Worm (Caenorhabditis elegans) whole organism, L3 larva: Measurements from ENCODE around the gene F54D10.8.

Experiments
- R02D3.7 ChIP-seq: fragments of 150-350 bp; optimal IDR thresholded peaks from 2 replicates; lab custom pipeline; 2014; ENCODE audit warnings: missing biosample characterization, missing genetic modification characterization
- ZK546.5 ChIP-seq: sonication (generic microtip); optimal IDR thresholded peaks from 2 replicates; lab custom pipeline; 2017; ENCODE audit warnings: missing biosample characterization, missing genetic modification characterization
- aly-2 ChIP-seq: fragments of 150-350 bp; optimal IDR thresholded peaks from 2 replicates; lab custom pipeline; 2014; ENCODE audit warnings: missing biosample characterization, missing genetic modification characterization
- ama-1 ChIP-seq: fragments of 150-350 bp; optimal IDR thresholded peaks from 2 replicates; lab custom pipeline; 2018
- ceh-28 ChIP-seq: fragments of 150-350 bp; optimal IDR thresholded peaks from 2 replicates; lab custom pipeline; 2014; ENCODE audit warnings: missing biosample characterization, missing genetic modification reagents, missing genetic modification characterization
- ceh-82 ChIP-seq: fragments of 150-350 bp; optimal IDR thresholded peaks from 2 replicates; lab custom pipeline; 2014; ENCODE audit warnings: missing biosample characterization, missing genetic modification characterization
- daf-12 ChIP-seq: fragments of 150-350 bp; optimal IDR thresholded peaks from 2 replicates; lab custom pipeline; 2014; ENCODE audit warnings: missing biosample characterization, missing genetic modification reagents, missing genetic modification characterization
- egl-27 ChIP-seq: sonication (generic microtip); optimal IDR thresholded peaks from 4 replicates; lab custom pipeline; 2017; ENCODE audit warnings: missing biosample characterization, missing genetic modification reagents, missing genetic modification characterization
- elt-2 ChIP-seq: sonication (generic microtip); optimal IDR thresholded peaks from 2 replicates; lab custom pipeline; 2016; ENCODE audit warnings: missing genetic modification reagents, mild to moderate bottlenecking, missing genetic modification characterization, missing compliant biosample characterization
- fkh-10 ChIP-seq: sonication (generic microtip); optimal IDR thresholded peaks from 2 replicates; lab custom pipeline; 2017; ENCODE audit warnings: missing biosample characterization, missing genetic modification reagents, missing genetic modification characterization
- fkh-2 ChIP-seq: fragments of 150-350 bp; optimal IDR thresholded peaks from 2 replicates; lab custom pipeline; 2014; ENCODE audit warnings: missing biosample characterization, missing genetic modification reagents, missing genetic modification characterization
- fos-1 ChIP-seq: fragments of 150-350 bp; optimal IDR thresholded peaks from 2 replicates; lab custom pipeline; 2014; ENCODE audit warnings: missing biosample characterization, missing genetic modification characterization
- hmg-11 ChIP-seq: sonication (generic microtip); optimal IDR thresholded peaks from 2 replicates; lab custom pipeline; 2016; ENCODE audit warnings: missing genetic modification characterization, missing compliant biosample characterization
- jun-1 ChIP-seq: fragments of 150-350 bp; optimal IDR thresholded peaks from 2 replicates; lab custom pipeline; 2014; ENCODE audit warnings: missing biosample characterization, missing genetic modification reagents, missing genetic modification characterization
- lin-15B ChIP-seq: fragments of 150-350 bp; optimal IDR thresholded peaks from 2 replicates; lab custom pipeline; 2014; ENCODE audit warnings: missing biosample characterization, missing genetic modification characterization
- lin-39 ChIP-seq: fragments of 150-350 bp; optimal IDR thresholded peaks from 2 replicates; lab custom pipeline; 2018; ENCODE audit warnings: missing biosample characterization, missing genetic modification reagents, missing genetic modification characterization
- mdl-1 ChIP-seq: fragments of 150-350 bp; optimal IDR thresholded peaks from 2 replicates; lab custom pipeline; 2014; ENCODE audit warnings: missing biosample characterization, missing genetic modification characterization
- mml-1 ChIP-seq: fragments of 150-350 bp; sonication (generic microtip); optimal IDR thresholded peaks from 3 replicates; lab custom pipeline; 2014; ENCODE audit warnings: missing biosample characterization, missing genetic modification characterization
- nfya-1 ChIP-seq: sonication (generic microtip); optimal IDR thresholded peaks from 2 replicates; lab custom pipeline; 2017; ENCODE audit warnings: missing genetic modification characterization, mild to moderate bottlenecking, missing compliant biosample characterization, antibody characterized with exemption, moderate library complexity; ENCODE audit not compliant: insufficient read depth
- nhr-11 ChIP-seq: fragments of 150-350 bp; optimal IDR thresholded peaks from 2 replicates; lab custom pipeline; 2014; ENCODE audit warnings: missing biosample characterization, missing genetic modification characterization
- nhr-12 ChIP-seq: fragments of 150-350 bp; optimal IDR thresholded peaks from 2 replicates; lab custom pipeline; 2014; ENCODE audit warnings: missing biosample characterization, missing genetic modification characterization
- nhr-23 ChIP-seq: fragments of 150-350 bp; optimal IDR thresholded peaks from 2 replicates; lab custom pipeline; 2014; ENCODE audit warnings: missing biosample characterization, missing genetic modification reagents, missing genetic modification characterization
- nhr-25 ChIP-seq: sonication (generic microtip); optimal IDR thresholded peaks from 2 replicates; lab custom pipeline; 2017; ENCODE audit warnings: missing biosample characterization, missing genetic modification characterization
- nhr-28 ChIP-seq: fragments of 150-350 bp; optimal IDR thresholded peaks from 2 replicates; lab custom pipeline; 2014; ENCODE audit warnings: missing biosample characterization, missing genetic modification characterization
- nhr-43 ChIP-seq: sonication (generic microtip); optimal IDR thresholded peaks from 2 replicates; lab custom pipeline; 2016; ENCODE audit warnings: mild to moderate bottlenecking, missing genetic modification characterization, missing compliant biosample characterization; ENCODE audit not compliant: poor library complexity, severe bottlenecking
- nhr-67 ChIP-seq: fragments of 150-350 bp; optimal IDR thresholded peaks from 2 replicates; lab custom pipeline; 2014; ENCODE audit warnings: missing biosample characterization, missing genetic modification characterization
- nhr-76 ChIP-seq: fragments of 150-350 bp; sonication (generic microtip); optimal IDR thresholded peaks from 5 replicates; lab custom pipeline; 2014; ENCODE audit warnings: missing biosample characterization, missing genetic modification characterization
- nhr-77 ChIP-seq: fragments of 150-350 bp; optimal IDR thresholded peaks from 2 replicates; lab custom pipeline; 2014; ENCODE audit warnings: missing biosample characterization, missing genetic modification characterization
- pha-4 ChIP-seq: fragments of 150-350 bp; optimal IDR thresholded peaks from 2 replicates; lab custom pipeline; 2014; ENCODE audit warnings: missing biosample characterization, missing genetic modification reagents, missing genetic modification characterization
- pqm-1 ChIP-seq: fragments of 150-350 bp; optimal IDR thresholded peaks from 2 replicates; lab custom pipeline; 2017; ENCODE audit warnings: missing biosample characterization, missing genetic modification characterization, inconsistent platforms
- sea-2 ChIP-seq: fragments of 150-350 bp; sonication (generic microtip); optimal IDR thresholded peaks from 4 replicates; lab custom pipeline; 2014; ENCODE audit warnings: missing biosample characterization, missing genetic modification reagents, missing genetic modification characterization
- skn-1 ChIP-seq: fragments of 150-350 bp; optimal IDR thresholded peaks from 2 replicates; lab custom pipeline; 2014; ENCODE audit warnings: missing biosample characterization, missing genetic modification characterization
- snpc-4 ChIP-seq: fragments of 150-350 bp; optimal IDR thresholded peaks from 2 replicates; lab custom pipeline; 2014; ENCODE audit warnings: missing biosample characterization, missing genetic modification characterization
- unc-39 ChIP-seq: sonication (generic microtip); optimal IDR thresholded peaks from 4 replicates; lab custom pipeline; 2017; ENCODE audit warnings: missing biosample characterization, missing genetic modification characterization
- unc-62 ChIP-seq: fragments of 150-350 bp; sonication (generic microtip); optimal IDR thresholded peaks from 4 replicates; lab custom pipeline; 2014; ENCODE audit warnings: missing biosample characterization, missing genetic modification reagents, missing genetic modification characterization
- zag-1 ChIP-seq: fragments of 150-350 bp; optimal IDR thresholded peaks from 2 replicates; lab custom pipeline; 2014; ENCODE audit warnings: missing biosample characterization, missing genetic modification characterization
- ztf-11 ChIP-seq: fragments of 150-350 bp; optimal IDR thresholded peaks from 2 replicates; lab custom pipeline; 2014; ENCODE audit warnings: missing biosample characterization, missing genetic modification characterization

F54D10.8 gene

DNA sequence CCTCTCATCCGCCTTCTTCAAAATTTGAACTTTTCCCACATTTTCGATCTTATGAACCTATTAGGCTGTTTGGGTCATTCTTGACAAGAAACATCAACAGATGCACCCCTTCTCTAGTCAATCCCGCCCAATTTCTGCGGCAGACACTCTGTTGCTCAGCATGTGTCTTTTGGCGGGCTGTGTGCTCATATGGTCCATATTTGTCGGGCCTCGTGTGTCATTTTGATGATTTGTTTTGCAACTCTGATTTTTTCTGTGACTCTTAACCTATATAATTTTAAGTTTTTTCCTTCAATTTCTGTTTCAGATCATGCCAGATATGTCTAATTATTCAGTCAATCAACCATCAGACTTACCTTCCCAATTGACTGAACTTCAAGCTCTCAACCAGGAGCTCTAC lies 40.5 kb downstream of the F54D10.8 start, which contains the start of gene T24E12.13:
TSS of gene T24E12.13 (plus strand) at position 301 of the 400 bp plus-strand sequence.
- TF ChIP-seq nhr-25 (no peak), nhr-77 (no peak), nhr-11 (tag; lab: Kevin White, UChicago) (no peak), nhr-67 (tag; lab: Kevin White, UChicago) (no peak), pha-4 (tag; lab: Kevin White, UChicago) (no peak), elt-2 (tag; lab: Kevin White, UChicago) (no peak)

DNA sequence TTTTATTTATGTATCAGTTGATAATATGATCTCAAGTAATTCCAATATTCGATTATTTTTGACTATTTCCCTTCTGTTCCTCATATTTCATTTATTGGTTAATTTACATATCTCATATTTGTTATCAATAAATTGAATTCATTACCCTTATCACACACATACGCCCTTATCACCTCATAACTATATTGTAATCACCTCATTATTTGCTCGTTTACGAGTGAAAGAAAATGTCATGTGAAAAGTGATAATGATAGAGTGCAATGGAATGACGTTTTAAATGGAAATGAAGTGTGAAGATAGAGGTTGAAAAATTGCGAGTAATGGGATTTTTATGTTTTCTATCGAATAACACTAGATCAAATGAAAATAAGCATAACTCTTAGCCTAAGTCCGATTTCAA lies 41.2 kb downstream of the F54D10.8 start:
- TF ChIP-seq nhr-67 (tag; lab: Kevin White, UChicago) = no peak
- TF ChIP-seq nhr-12 (tag; lab: Kevin White, UChicago) = no peak
- no peak for TF ChIP-seq nhr-25
- TF ChIP-seq pha-4 (tag; lab: Kevin White, UChicago) = peak; percentile 92
- TF ChIP-seq fos-1 (tag; lab: Kevin White, UChicago) = peak; percentile 63
- no peak for TF ChIP-seq fkh-2 (tag; lab: Kevin White, UChicago)
- TF ChIP-seq mdl-1 (tag; lab: Kevin White, UChicago) = no peak
- no peak for TF ChIP-seq nhr-77
- TF ChIP-seq daf-12 (tag; lab: Kevin White, UChicago) = no peak
- no peak for TF ChIP-seq ztf-11
- no peak for TF ChIP-seq lin-15B (tag; lab: Kevin White, UChicago)
- no peak for TF ChIP-seq aly-2
- TF ChIP-seq pqm-1 (tag; lab: Kevin White, UChicago) = peak; percentile 100
- peak; percentile 35 for TF ChIP-seq skn-1 (tag; lab: Kevin White, UChicago)
- TF ChIP-seq egl-27 (tag; lab: Kevin White, UChicago) = peak; percentile 46
- no peak for TF ChIP-seq unc-62 (GFP tag; lab: Kevin White, UChicago)
- no peak for TF ChIP-seq fkh-10 (GFP tag; lab: Kevin White, UChicago)
- TF ChIP-seq jun-1 (tag; lab: Kevin White, UChicago) = peak; percentile 96
- no peak for TF ChIP-seq ceh-28 (tag; lab: Kevin White, UChicago)
- no peak for TF ChIP-seq nhr-23 (tag; lab: Kevin White, UChicago)
- TF ChIP-seq nhr-43 = no peak
- TF ChIP-seq lin-39 (tag; lab: Kevin White, UChicago) = no peak
- no peak for TF ChIP-seq hmg-11 (tag; lab: Kevin White, UChicago)
- TF ChIP-seq sea-2 (GFP tag; lab: Kevin White, UChicago) = no peak
- TF ChIP-seq ceh-82 (tag; lab: Kevin White, UChicago) = no peak
- TF ChIP-seq elt-2 (tag; lab: Kevin White, UChicago) = peak; percentile 100
- TF ChIP-seq unc-39 (tag; lab: Kevin White, UChicago) = no peak
- TF ChIP-seq R02D3.7 (tag; lab: Kevin White, UChicago) = no peak
- TF ChIP-seq ZK546.5 (tag; lab: Kevin White, UChicago) = no peak

DNA sequence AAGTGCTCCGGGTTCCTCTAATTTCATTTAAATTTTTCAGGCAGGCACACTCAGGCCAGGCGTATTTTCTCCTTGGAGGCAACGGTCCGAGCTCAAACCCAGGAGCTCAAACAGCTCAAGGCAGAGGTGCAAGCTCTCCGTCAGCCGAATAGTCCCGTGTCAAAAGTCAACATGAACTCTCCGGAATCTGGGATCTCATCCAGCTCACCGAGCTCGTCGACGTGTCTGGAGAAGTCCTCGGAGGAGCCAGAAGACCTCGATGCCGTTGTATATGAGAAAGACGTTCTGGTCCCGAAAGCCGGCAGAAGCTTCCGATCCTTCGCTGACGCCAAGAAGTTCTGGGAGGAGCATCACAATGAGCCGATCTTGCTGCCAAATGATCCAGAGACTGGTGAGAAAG lies 41.9 kb downstream of the F54D10.8 start:
- TF ChIP-seq pha-4 (tag; lab: Kevin White, UChicago) (no peak), jun-1 (tag; lab: Kevin White, UChicago) (no peak), snpc-4 (tag; lab: Kevin White, UChicago) (no peak), ceh-28 (tag; lab: Kevin White, UChicago) (no peak), fkh-10 (GFP tag; lab: Kevin White, UChicago) (no peak), unc-39 (tag; lab: Kevin White, UChicago) (no peak)

DNA sequence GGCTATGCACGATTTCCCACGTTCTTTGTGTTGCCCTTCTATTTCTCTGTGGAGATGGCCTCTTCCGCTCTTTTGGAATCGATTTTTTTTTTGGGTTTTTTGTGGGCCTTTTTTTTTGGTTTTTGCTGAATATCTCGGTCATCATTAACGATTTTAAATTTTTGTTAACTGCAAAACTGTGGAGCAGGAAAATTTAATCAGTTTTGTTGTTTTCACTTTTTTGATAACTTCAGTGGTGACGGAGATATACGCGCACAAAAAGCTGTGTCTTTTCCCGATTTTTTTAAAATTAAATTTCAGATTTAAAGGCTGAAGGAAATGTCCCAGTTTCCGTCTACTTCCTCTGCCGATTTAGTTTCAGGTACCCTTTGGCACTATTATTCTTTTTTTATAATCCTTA lies 42.4 kb downstream of the F54D10.8 start, which contains the start of gene T24E12.1:
TSS of gene T24E12.1 (plus strand) at position 301 of the 400 bp plus-strand sequence.
- no peak for TF ChIP-seq ztf-11
- TF ChIP-seq nhr-12 (tag; lab: Kevin White, UChicago) = no peak
- no peak for TF ChIP-seq egl-27 (tag; lab: Kevin White, UChicago)
- TF ChIP-seq ama-1 (lab: Kevin White, UChicago) = no peak

DNA sequence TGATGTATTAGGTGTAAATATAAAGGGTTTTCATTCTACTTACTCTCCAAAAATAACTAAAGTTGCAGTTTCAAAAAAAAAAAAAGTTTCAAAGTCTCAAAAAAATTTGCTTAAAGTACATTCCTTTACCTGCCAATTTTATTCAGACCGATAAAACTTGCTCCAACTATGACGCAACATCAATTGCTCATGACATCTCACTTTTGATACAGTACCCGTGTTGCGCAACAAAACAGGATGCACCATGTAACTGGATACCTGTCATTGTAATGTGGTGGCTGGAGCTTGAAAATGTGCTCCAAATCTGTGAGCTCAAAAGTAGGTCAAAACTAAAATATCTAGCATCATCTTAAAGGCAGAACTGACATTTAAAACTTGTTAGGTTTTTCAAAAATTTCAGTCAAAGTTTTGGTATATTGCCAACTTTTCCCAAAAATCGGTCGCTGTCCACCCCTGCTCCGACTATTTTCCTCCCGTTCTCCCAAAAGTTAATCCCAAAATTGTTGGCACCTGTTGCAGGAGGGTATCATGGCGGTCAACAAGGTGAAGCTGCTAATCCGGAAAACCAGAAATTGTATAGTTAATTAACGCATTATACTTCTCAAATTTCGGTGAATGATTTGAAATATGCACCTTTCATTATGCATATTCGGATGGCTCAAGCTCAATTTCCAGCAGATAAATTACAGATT lies 45.2 kb downstream of the F54D10.8 start, which contains the start of gene T24E12.2:
TSS of gene T24E12.2 (plus strand) at position 642 of the 692 bp plus-strand sequence.
- no peak for TF ChIP-seq nhr-25
- no peak for TF ChIP-seq nhr-76 (tag; lab: Kevin White, UChicago)
- no peak for TF ChIP-seq daf-12 (tag; lab: Kevin White, UChicago)
- TF ChIP-seq fos-1 (tag; lab: Kevin White, UChicago) = no peak
- no peak for TF ChIP-seq zag-1 (tag; lab: Kevin White, UChicago)
- TF ChIP-seq skn-1 (tag; lab: Kevin White, UChicago) = no peak
- no peak for TF ChIP-seq ZK546.5 (tag; lab: Kevin White, UChicago)
- no peak for TF ChIP-seq nhr-23 (tag; lab: Kevin White, UChicago)
- no peak for TF ChIP-seq snpc-4 (tag; lab: Kevin White, UChicago)
- no peak for TF ChIP-seq mml-1 (tag; lab: Kevin White, UChicago)
- TF ChIP-seq pha-4 (tag; lab: Kevin White, UChicago) = no peak
- TF ChIP-seq mdl-1 (tag; lab: Kevin White, UChicago) = no peak
- no peak for TF ChIP-seq nfya-1 (tag; lab: Kevin White, UChicago)
- no peak for TF ChIP-seq nhr-28 (tag; lab: Kevin White, UChicago)
- no peak for TF ChIP-seq ceh-28 (tag; lab: Kevin White, UChicago)
- no peak for TF ChIP-seq pqm-1 (tag; lab: Kevin White, UChicago)
